Worm (Caenorhabditis elegans) whole organism, early embryonic: ENCODE data around the gene sri-78.

Experiments
- ama-1 ChIP-seq: fragments of 150-350 bp; optimal IDR thresholded peaks from 2 replicates; lab custom pipeline; 2014
- ceh-36 ChIP-seq: sonication (generic microtip); optimal IDR thresholded peaks from 2 replicates; lab custom pipeline; 2016; ENCODE audit warnings: missing genetic modification characterization, inconsistent platforms, missing compliant biosample characterization

DNA sequence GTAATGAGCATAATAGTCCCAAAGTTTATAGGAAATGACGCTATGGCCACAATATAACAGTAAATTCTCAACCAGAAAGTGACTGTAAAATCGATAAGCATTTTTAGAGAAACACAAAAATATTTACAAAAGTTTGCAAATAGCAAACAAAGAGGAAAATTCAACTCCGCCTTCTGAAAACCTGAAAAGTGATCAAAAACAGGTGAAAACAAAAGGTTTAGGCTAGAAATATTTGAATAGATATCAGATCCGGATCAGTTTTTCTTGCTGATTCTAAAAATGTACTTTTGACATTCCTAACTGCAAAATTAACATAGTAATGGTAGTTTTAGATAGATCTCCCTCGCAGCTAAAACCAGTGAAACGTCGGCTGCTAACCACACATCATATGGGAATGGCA is 14.0 kb downstream of the sri-78 start, which contains the start of gene sri-51:
- TF ChIP-seq ama-1 (no peak), ceh-36 (tag; lab: Kevin White, UChicago) (no peak)
